Worm (Caenorhabditis elegans): ENCODE measurements around the gene F08G2.8.

F08G2.8 gene

ce11 chrII:13841106-13841854 lies 10.8 kb upstream of the F08G2.8 start, which contains the start of gene F08G2.7:
Gene F08G2.7 (minus strand): TSS chrII:13841156.
- TF ChIP-seq dve-1 (tag; optimal IDR thresholded peaks at IDR 0.05): peak; percentile 85
- no peak for TF ChIP-seq ceh-48 (tag; optimal IDR thresholded peaks at IDR 0.05)

- no peak for TF ChIP-seq ceh-45 (GFP tag; IDR thresholded peaks at IDR 0.05)
- TF ChIP-seq gmeb-2 (tag; optimal IDR thresholded peaks at IDR 0.05): no peak
- no peak for TF ChIP-seq rnt-1 (tag; optimal IDR thresholded peaks at IDR 0.05)
- TF ChIP-seq eyg-1 (tag; optimal IDR thresholded peaks at IDR 0.05): no peak
- no peak for TF ChIP-seq hlh-15 (tag; optimal IDR thresholded peaks at IDR 0.05)
- no peak for TF ChIP-seq ceh-2 (tag; optimal IDR thresholded peaks at IDR 0.05)
- TF ChIP-seq ceh-31 (tag; optimal IDR thresholded peaks at IDR 0.05): no peak
- TF ChIP-seq pha-2 (tag; optimal IDR thresholded peaks at IDR 0.05): no peak
- TF ChIP-seq K09A11.1 (tag; optimal IDR thresholded peaks at IDR 0.05; ENCODE audit: insufficient read depth): no peak
- no peak for TF ChIP-seq fkh-6 (tag; optimal IDR thresholded peaks at IDR 0.05)
- no peak for TF ChIP-seq elt-4 (tag; optimal IDR thresholded peaks at IDR 0.05)
- TF ChIP-seq ceh-34 (tag; optimal IDR thresholded peaks at IDR 0.05): no peak
- no peak for TF ChIP-seq ceh-48 (tag; optimal IDR thresholded peaks at IDR 0.05)
- no peak for TF ChIP-seq syd-9 (tag; optimal IDR thresholded peaks at IDR 0.05)
- TF ChIP-seq fax-1 (tag; optimal IDR thresholded peaks at IDR 0.05): no peak
- TF ChIP-seq hlh-6 (tag; optimal IDR thresholded peaks at IDR 0.05): no peak
- TF ChIP-seq che-1 (tag; optimal IDR thresholded peaks at IDR 0.05): no peak
These were observed 9.8 kb upstream of the F08G2.8 start for ce11 chrII:13842340-13842739.

- TF ChIP-seq hlh-15 (tag; optimal IDR thresholded peaks at IDR 0.05): no peak
- peak; percentile 4 for TF ChIP-seq elt-2 (tag; optimal IDR thresholded peaks at IDR 0.05)
These were observed 6.1 kb upstream of the F08G2.8 start for ce11 chrII:13846018-13846417.

- no peak for TF ChIP-seq syd-9 (tag; optimal IDR thresholded peaks at IDR 0.05)
- no peak for TF ChIP-seq hlh-15 (tag; optimal IDR thresholded peaks at IDR 0.05)
- TF ChIP-seq ceh-6 (GFP tag; optimal IDR thresholded peaks at IDR 0.05): no peak
- no peak for TF ChIP-seq tbx-7 (tag; optimal IDR thresholded peaks at IDR 0.05)
- TF ChIP-seq elt-4 (tag; optimal IDR thresholded peaks at IDR 0.05): no peak
These were observed 4.7 kb upstream of the F08G2.8 start for ce11 chrII:13847366-13847765.

- TF ChIP-seq elt-2 (tag; optimal IDR thresholded peaks at IDR 0.05): peak; percentile 30
These were observed 562 bp downstream of the F08G2.8 start for ce11 chrII:13852532-13853199.

ce11 chrII:13855352-13855751 lies 3.2 kb downstream of the F08G2.8 start:
- no peak for TF ChIP-seq K02D7.2 (tag; optimal IDR thresholded peaks at IDR 0.05)
- TF ChIP-seq nfya-1 (tag; optimal IDR thresholded peaks at IDR 0.05): peak; percentile 95

- no peak for TF ChIP-seq hlh-30 (tag; optimal IDR thresholded peaks at IDR 0.05; ENCODE audit: insufficient read depth)
- TF ChIP-seq ceh-9 (tag; optimal IDR thresholded peaks at IDR 0.05): no peak
- TF ChIP-seq K09A11.1 (tag; optimal IDR thresholded peaks at IDR 0.05; ENCODE audit: insufficient read depth): no peak
- no peak for TF ChIP-seq hlh-6 (tag; optimal IDR thresholded peaks at IDR 0.05)
- TF ChIP-seq hlh-15 (tag; optimal IDR thresholded peaks at IDR 0.05): no peak
- no peak for TF ChIP-seq ceh-14 (tag; optimal IDR thresholded peaks at IDR 0.05)
- no peak for TF ChIP-seq lim-6 (tag; optimal IDR thresholded peaks at IDR 0.05)
- TF ChIP-seq hlh-8 (tag; optimal IDR thresholded peaks at IDR 0.05): no peak
- TF ChIP-seq C08G9.2 (tag; optimal IDR thresholded peaks at IDR 0.05): no peak
- TF ChIP-seq K02D7.2 (tag; optimal IDR thresholded peaks at IDR 0.05): no peak
- no peak for TF ChIP-seq C38D4.7 (GFP tag; optimal IDR thresholded peaks at IDR 0.05)
- TF ChIP-seq madf-2 (tag; optimal IDR thresholded peaks at IDR 0.05): no peak
- no peak for TF ChIP-seq elt-4 (tag; optimal IDR thresholded peaks at IDR 0.05)
- TF ChIP-seq pag-3 (tag; optimal IDR thresholded peaks at IDR 0.05; ENCODE audit: borderline replicate concordance): no peak
- TF ChIP-seq unc-42 (tag; optimal IDR thresholded peaks at IDR 0.05): no peak
These were observed 6.2 kb downstream of the F08G2.8 start for ce11 chrII:13858352-13858751.
